Worm (Caenorhabditis elegans) whole organism, L4/young adult: ENCODE results near the gene C41G6.12.
"Not testable (repeated sequence)": the region's sequence is repeated elsewhere in the genome, so short reads cannot be mapped to it uniquely, and the experiment has no call there.

ENCODE experiments used
- W03F9.2 ChIP-seq: fragments of 150-350 bp; optimal IDR thresholded peaks from 2 replicates; lab custom pipeline; 2014; ENCODE audit warnings: missing biosample characterization, missing genetic modification characterization
- dao-5 ChIP-seq: sonication (generic microtip); optimal IDR thresholded peaks from 2 replicates; lab custom pipeline; 2016; ENCODE audit warnings: missing genotype, missing genetic modification characterization, moderate library complexity, missing compliant biosample characterization
- him-1 ChIP-seq: sonication (generic microtip); optimal IDR thresholded peaks from 2 replicates; lab custom pipeline; 2016; ENCODE audit warnings: missing genotype, missing genetic modification reagents, missing genetic modification characterization, missing compliant biosample characterization

Gene C41G6.12

ce11 chrV:15207681-15208080 is at the start of gene C41G6.12:
Gene C41G6.12 (minus strand): TSS chrV:15207781.
- not testable (repeated sequence) for TF ChIP-seq him-1, W03F9.2, dao-5 (tag; lab: Kevin White, UChicago)

ce11 chrV:15256669-15257068 is 49.1 kb upstream of the C41G6.12 start, which contains the start of gene srsx-39:
Gene srsx-39 (minus strand): TSS chrV:15256769.
- TF ChIP-seq W03F9.2, dao-5, him-1 (tag; lab: Kevin White, UChicago): not testable (repeated sequence)

DNA sequence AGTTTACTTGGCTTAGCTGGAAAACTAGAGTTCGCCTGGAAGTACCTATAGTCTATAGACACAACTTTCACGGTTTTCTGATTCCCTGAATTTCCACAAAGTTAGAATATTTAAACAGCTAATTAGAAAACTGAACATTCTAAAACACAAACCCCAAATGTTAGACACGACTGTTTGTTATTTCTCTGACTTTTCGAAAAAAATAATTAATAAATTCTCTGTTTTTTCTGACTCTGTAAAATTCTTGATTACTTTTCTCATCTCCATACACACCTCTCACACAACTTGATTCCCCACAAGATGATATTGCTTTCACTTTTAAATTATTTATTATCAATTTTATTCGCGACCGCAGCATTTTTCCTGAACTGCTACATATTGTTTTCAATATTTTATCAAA is 45.9 kb upstream of the C41G6.12 start, which contains the start of gene srbc-75:
TSS of gene srbc-75 (plus strand) at position 301 of the 400 bp plus-strand sequence.
- TF ChIP-seq him-1 (tag; lab: Kevin White, UChicago): no peak
- no peak for TF ChIP-seq W03F9.2 (tag; lab: Kevin White, UChicago)
- TF ChIP-seq dao-5 (tag; lab: Kevin White, UChicago): no peak

DNA sequence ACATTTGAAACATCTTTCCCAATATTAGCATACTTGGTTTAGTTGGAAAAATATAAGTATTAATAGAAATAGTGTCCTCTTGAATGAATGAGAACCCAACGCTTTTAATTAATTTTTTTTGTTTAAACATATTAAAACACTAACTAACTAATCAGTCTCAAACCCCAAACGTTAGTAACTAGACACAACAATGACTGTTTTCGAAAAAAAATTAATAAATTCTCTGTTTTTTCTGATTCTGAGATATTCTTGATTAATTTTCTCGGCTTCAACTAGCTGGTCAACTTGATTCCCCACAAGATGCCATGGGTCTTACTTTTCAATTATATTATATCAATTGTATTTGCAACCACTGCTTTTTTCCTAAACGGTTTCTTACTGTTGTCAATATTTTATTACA is 44.5 kb upstream of the C41G6.12 start, which contains the start of gene srbc-76:
TSS of gene srbc-76 (plus strand) at position 301 of the 400 bp plus-strand sequence.
- no peak for TF ChIP-seq him-1 (tag; lab: Kevin White, UChicago)
- TF ChIP-seq W03F9.2 (tag; lab: Kevin White, UChicago): no peak
- no peak for TF ChIP-seq dao-5 (tag; lab: Kevin White, UChicago)

- TF ChIP-seq dao-5, him-1, W03F9.2 (tag; lab: Kevin White, UChicago): not testable (repeated sequence)
Measured at ce11 chrV:15250304-15250703, 42.7 kb upstream of the C41G6.12 start, which contains the start of gene srd-28. Gene srd-28 (plus strand): TSS chrV:15250604.

- TF ChIP-seq him-1 (tag; lab: Kevin White, UChicago): no peak
- TF ChIP-seq W03F9.2 (tag; lab: Kevin White, UChicago): no peak
- no peak for TF ChIP-seq dao-5 (tag; lab: Kevin White, UChicago)
Measured at ce11 chrV:15244456-15244855, 36.9 kb upstream of the C41G6.12 start, which contains the start of gene kin-30. Gene kin-30 (plus strand): TSS chrV:15244756.

DNA sequence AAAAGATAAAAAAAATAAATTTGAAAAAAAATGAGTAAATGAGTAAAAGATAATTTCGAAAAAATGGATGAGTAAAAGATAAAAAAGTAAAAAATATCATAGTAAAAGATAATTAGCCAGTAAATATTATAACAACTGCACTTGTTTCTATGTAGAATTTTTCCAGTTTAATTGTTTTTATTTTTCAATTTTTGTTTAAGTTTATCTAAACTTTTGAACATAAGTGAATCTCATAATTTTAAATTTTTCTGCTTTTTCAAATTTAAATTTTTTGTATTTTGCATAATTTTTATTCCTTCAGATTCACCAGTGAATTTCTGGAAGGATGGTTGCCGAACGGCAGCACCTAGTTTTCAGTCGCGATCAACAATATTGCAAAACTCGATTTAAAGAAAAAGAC is 33.7 kb upstream of the C41G6.12 start, which contains the start of gene chil-12:
TSS of gene chil-12 (plus strand) at position 301 of the 400 bp plus-strand sequence.
- no peak for TF ChIP-seq W03F9.2 (tag; lab: Kevin White, UChicago)
- TF ChIP-seq dao-5 (tag; lab: Kevin White, UChicago): no peak
- no peak for TF ChIP-seq him-1 (tag; lab: Kevin White, UChicago)

- TF ChIP-seq W03F9.2 (tag; lab: Kevin White, UChicago) (no peak), him-1 (tag; lab: Kevin White, UChicago) (no peak)
Measured at ce11 chrV:15240215-15240614, 32.6 kb upstream of the C41G6.12 start, which contains the start of gene srw-11. Gene srw-11 (minus strand): TSS chrV:15240315.

DNA sequence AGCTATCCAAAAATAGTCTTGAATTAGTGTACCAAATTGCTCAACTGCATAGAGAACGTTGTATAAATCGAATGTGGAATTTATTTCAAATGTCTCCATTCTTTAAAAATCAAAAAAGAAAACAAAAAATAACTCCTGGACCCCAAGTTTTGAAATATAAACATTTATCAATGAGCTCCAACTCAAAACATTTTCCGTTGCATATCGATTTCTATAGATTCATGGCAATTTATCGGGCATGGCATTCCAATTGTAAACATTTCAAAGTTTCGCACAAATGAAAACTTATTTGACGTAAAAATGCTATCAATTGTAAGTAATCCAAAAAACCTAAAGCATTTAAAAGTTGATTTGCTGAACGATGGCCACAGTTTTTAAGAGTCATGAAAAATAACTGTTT is 31.0 kb upstream of the C41G6.12 start, which contains the start of gene srw-12:
TSS of gene srw-12 (minus strand) at position 101 of the 400 bp plus-strand sequence.
- TF ChIP-seq dao-5 (tag; lab: Kevin White, UChicago) (no peak), W03F9.2 (tag; lab: Kevin White, UChicago) (no peak), him-1 (tag; lab: Kevin White, UChicago) (no peak)

ce11 chrV:15235661-15236060 is 28.1 kb upstream of the C41G6.12 start, which contains the start of gene nhr-164:
Gene nhr-164 (minus strand): TSS chrV:15235761.
- TF ChIP-seq dao-5 (tag; lab: Kevin White, UChicago) (no peak), W03F9.2 (tag; lab: Kevin White, UChicago) (no peak), him-1 (tag; lab: Kevin White, UChicago) (no peak)

DNA sequence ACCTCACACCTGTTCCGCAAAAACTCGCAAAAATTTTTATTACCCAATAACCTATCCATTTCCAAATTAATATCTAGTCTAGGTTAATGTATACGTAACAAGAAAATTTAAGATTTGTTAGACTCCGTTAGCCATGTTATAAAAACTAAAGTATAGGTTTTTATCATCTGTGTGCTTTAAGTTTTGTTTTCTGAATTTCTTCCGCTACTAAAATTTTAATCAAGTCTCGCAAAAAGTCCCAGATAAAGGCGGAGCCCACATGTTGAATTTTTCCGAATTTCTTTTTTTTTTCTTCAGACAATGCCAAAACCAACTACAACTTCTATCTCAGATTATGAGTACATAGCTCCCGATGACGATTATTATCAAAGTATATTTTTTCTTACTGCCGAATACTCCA is 24.6 kb upstream of the C41G6.12 start, which contains the start of gene srw-13:
TSS of gene srw-13 (plus strand) at position 301 of the 400 bp plus-strand sequence.
- no peak for TF ChIP-seq him-1 (tag; lab: Kevin White, UChicago)
- TF ChIP-seq dao-5 (tag; lab: Kevin White, UChicago): no peak
- TF ChIP-seq W03F9.2 (tag; lab: Kevin White, UChicago): no peak

DNA sequence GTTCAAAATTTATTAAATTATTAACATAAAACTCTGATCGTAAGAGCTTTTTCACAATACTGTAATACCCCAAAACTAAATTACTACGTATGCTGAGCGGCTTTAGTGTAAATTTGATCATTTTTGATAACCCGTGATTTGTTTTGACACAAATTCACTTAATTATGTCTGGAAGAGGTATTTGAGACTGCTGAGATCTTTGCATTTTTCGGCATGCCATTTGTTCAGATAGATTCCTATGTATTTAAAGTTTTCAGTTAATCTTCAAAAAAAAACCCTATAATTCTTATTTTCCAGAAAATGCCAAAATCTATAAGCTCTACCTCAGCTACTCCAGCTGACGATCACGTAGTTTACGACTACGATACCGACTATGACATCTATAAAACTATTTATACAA is 22.7 kb upstream of the C41G6.12 start, which contains the start of gene srw-15:
TSS of gene srw-15 (plus strand) at position 301 of the 400 bp plus-strand sequence.
- no peak for TF ChIP-seq W03F9.2 (tag; lab: Kevin White, UChicago)
- TF ChIP-seq him-1 (tag; lab: Kevin White, UChicago): no peak
- no peak for TF ChIP-seq dao-5 (tag; lab: Kevin White, UChicago)

DNA sequence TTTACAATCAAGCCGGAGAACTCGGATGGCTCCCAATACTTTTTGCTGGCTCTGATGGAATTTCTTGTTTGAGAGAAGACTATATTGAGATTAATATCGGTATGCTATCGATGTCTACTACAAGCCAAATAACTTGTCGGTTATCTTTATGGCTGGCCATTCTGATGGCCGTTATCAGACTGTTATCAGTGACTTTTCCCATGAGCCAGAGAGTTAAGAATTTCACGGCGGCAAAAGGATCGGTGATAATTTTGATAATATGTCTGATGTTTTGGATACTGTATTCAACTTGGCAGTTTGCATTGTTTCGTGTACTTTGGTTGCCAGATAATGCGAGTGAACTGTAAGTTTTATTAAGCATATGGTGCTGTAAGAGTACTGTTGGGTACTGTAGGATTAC is 18.6 kb upstream of the C41G6.12 start:
- TF ChIP-seq W03F9.2 (tag; lab: Kevin White, UChicago): no peak
- TF ChIP-seq dao-5 (tag; lab: Kevin White, UChicago): no peak
- no peak for TF ChIP-seq him-1 (tag; lab: Kevin White, UChicago)
